Fruit fly (Drosophila melanogaster) whole organism: ENCODE data around the gene ast.

Experiments used
- CG8478 ChIP-seq: fragments of >200 bp; optimal IDR thresholded peaks from 2 replicates; lab custom pipeline; 2018; ENCODE audit warnings: inconsistent platforms
- Dll ChIP-seq: fragments of >200 bp; optimal IDR thresholded peaks from 2 replicates; lab custom pipeline; 2017
- EcR ChIP-seq, 2 experiments: fragments of >200 bp; optimal IDR thresholded peaks; 2 replicates each; lab custom pipeline; 2017; ENCODE audit warnings: missing biosample characterization in 2 of 2, missing genetic modification characterization in 2 of 2, missing genetic modification reagents in 2 of 2
- pan ChIP-seq: fragments of >200 bp; optimal IDR thresholded peaks from 2 replicates; lab custom pipeline; 2017

DNA sequence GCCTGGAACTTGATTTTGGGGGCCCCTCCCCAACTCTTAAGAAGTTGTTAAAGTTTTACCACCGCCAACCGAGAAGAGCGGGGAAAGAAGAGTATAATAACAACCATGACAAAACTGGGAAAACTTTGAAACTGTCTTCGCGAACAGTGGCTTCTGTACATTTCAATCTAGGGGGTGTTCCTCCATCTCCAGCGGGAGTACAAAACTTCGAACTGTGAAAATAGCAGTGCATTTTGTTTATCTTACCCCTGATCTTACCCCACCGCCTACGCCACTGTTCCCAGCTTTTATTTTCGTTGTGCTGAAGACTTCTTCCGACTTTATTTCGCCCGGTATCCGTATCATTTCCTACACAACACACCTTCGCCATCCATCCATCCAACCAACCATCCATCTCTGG lies 6.8 kb upstream of the ast start:
- no peak for TF ChIP-seq Dll (lab: Kevin White, UChicago)
- TF ChIP-seq CG8478 (lab: Kevin White, UChicago): no peak
- no peak for TF ChIP-seq EcR (GFP tag; optimal IDR thresholded peaks at IDR 0.05; lab: Kevin White, UChicago)
- no peak for TF ChIP-seq pan
